Fruit fly (Drosophila melanogaster) whole organism, embryonic: ENCODE results near the gene Inx7.
A peak's percentile ranks its signal among the peaks of the same experiment; 100 is the strongest.

Experiments used
- C15 ChIP-seq: fragments of 200-800 bp; sonication (Bioruptor generic); IDR thresholded peaks from 3 replicates; pipeline ENCODE4 v1.3.6; 2022; ENCODE audit warnings: missing biosample characterization, missing genetic modification characterization
- CG10321 ChIP-seq: fragments of 200-800 bp; sonication (Bioruptor generic); IDR thresholded peaks from 2 replicates; pipeline ENCODE4 v1.3.6; 2022; ENCODE audit warnings: missing biosample characterization, missing genetic modification characterization
- CG11247 ChIP-seq: fragments of 200-800 bp; sonication (Bioruptor generic); IDR thresholded peaks from 2 replicates; pipeline ENCODE4 v1.3.6; 2022; ENCODE audit warnings: missing biosample characterization, missing genetic modification characterization
- CG11456 ChIP-seq: fragments of 200-800 bp; sonication (Bioruptor generic); IDR thresholded peaks from 3 replicates; pipeline ENCODE4 v1.3.6; 2022; ENCODE audit warnings: missing biosample characterization, missing genetic modification characterization
- CG11560 ChIP-seq: fragments of 200-800 bp; sonication (Bioruptor generic); IDR thresholded peaks from 3 replicates; pipeline ENCODE4 v1.3.6; 2022; ENCODE audit warnings: missing biosample characterization, missing genetic modification characterization
- CG12659 ChIP-seq: fragments of 200-800 bp; sonication (Bioruptor generic); optimal IDR thresholded peaks from 3 replicates; lab custom pipeline; 2017; ENCODE audit warnings: mild to moderate bottlenecking, missing biosample characterization, missing genetic modification reagents, missing genetic modification characterization
- CG14667 ChIP-seq: fragments of 200-800 bp; sonication (Bioruptor generic); IDR thresholded peaks from 2 replicates; pipeline ENCODE4 v1.3.6; 2022; ENCODE audit warnings: missing biosample characterization, missing genetic modification characterization
- CG14860 ChIP-seq: fragments of 200-800 bp; sonication (Bioruptor generic); IDR thresholded peaks from 3 replicates; pipeline ENCODE4 v1.3.6; 2022; ENCODE audit warnings: missing biosample characterization, missing genetic modification characterization; ENCODE audit not compliant: partially characterized antibody
- CG15269 ChIP-seq: fragments of 200-800 bp; sonication (Bioruptor generic); optimal IDR thresholded peaks from 2 replicates; lab custom pipeline; 2018; ENCODE audit warnings: missing biosample characterization, mild to moderate bottlenecking, missing genetic modification characterization, moderate library complexity
- CG16813 ChIP-seq: fragments of 200-800 bp; sonication (Bioruptor generic); IDR thresholded peaks from 3 replicates; pipeline ENCODE4 v1.3.6; 2022; ENCODE audit warnings: missing biosample characterization, missing genetic modification characterization; ENCODE audit not compliant: partially characterized antibody
- CG17186 ChIP-seq: fragments of 200-800 bp; sonication (Bioruptor generic); optimal IDR thresholded peaks from 3 replicates; lab custom pipeline; 2017; ENCODE audit warnings: missing biosample characterization, missing genetic modification reagents, missing genetic modification characterization
- CG2889 ChIP-seq: fragments of 200-800 bp; sonication (Bioruptor generic); IDR thresholded peaks from 3 replicates; pipeline ENCODE4 v1.3.6; 2022; ENCODE audit warnings: missing biosample characterization, missing genetic modification characterization
- CG31388 ChIP-seq: fragments of 200-800 bp; sonication (Bioruptor generic); optimal IDR thresholded peaks from 2 replicates; lab custom pipeline; 2016; ENCODE audit warnings: missing biosample characterization, missing genetic modification characterization
- CG3163 ChIP-seq: fragments of 200-800 bp; sonication (Bioruptor generic); optimal IDR thresholded peaks from 3 replicates; lab custom pipeline; 2016; ENCODE audit warnings: missing biosample characterization, missing genetic modification characterization
- CG43689 ChIP-seq: fragments of 200-800 bp; sonication (Bioruptor generic); IDR thresholded peaks from 2 replicates; pipeline ENCODE4 v1.3.6; 2022; ENCODE audit warnings: missing biosample characterization, missing genetic modification characterization
- CG4404 ChIP-seq: fragments of 200-800 bp; sonication (Bioruptor generic); IDR thresholded peaks from 2 replicates; pipeline ENCODE4 v1.3.6; 2022; ENCODE audit warnings: missing biosample characterization, missing genetic modification characterization
- CG4854 ChIP-seq: fragments of 200-800 bp; sonication (Bioruptor generic); optimal IDR thresholded peaks from 2 replicates; lab custom pipeline; 2016; ENCODE audit warnings: missing biosample characterization, missing genetic modification characterization, inconsistent platforms
- CG6654 ChIP-seq: fragments of 200-800 bp; sonication (Bioruptor generic); optimal IDR thresholded peaks from 2 replicates; lab custom pipeline; 2017; ENCODE audit warnings: missing biosample characterization, mild to moderate bottlenecking, missing genetic modification characterization
- CG8281 ChIP-seq: fragments of 200-800 bp; sonication (Bioruptor generic); optimal IDR thresholded peaks from 2 replicates; lab custom pipeline; 2018; ENCODE audit warnings: missing biosample characterization, mild to moderate bottlenecking, missing genetic modification characterization, moderate library complexity
- CG8765 ChIP-seq: fragments of 200-800 bp; sonication (Bioruptor generic); IDR thresholded peaks from 2 replicates; pipeline ENCODE4 v1.3.6; 2022; ENCODE audit warnings: missing biosample characterization, missing genetic modification characterization
- CG9437 ChIP-seq: fragments of 200-800 bp; sonication (Bioruptor generic); optimal IDR thresholded peaks from 2 replicates; lab custom pipeline; 2018; ENCODE audit warnings: missing biosample characterization, mild to moderate bottlenecking, missing genetic modification characterization
- Dad ChIP-seq: fragments of 200-800 bp; sonication (Bioruptor generic); optimal IDR thresholded peaks from 3 replicates; lab custom pipeline; 2016; ENCODE audit warnings: missing biosample characterization, missing genetic modification characterization
- Dll ChIP-seq: fragments of 200-800 bp; sonication (Bioruptor generic); IDR thresholded peaks from 4 replicates; pipeline ENCODE4 v1.3.6; 2022; ENCODE audit warnings: missing biosample characterization, missing genetic modification characterization; ENCODE audit not compliant: partially characterized antibody
- Gug ChIP-seq: fragments of 200-800 bp; sonication (Bioruptor generic); IDR thresholded peaks from 4 replicates; pipeline ENCODE4 v1.3.6; 2022; ENCODE audit warnings: missing biosample characterization, missing genetic modification characterization
- Hmx ChIP-seq: fragments of 200-800 bp; sonication (Bioruptor generic); optimal IDR thresholded peaks from 2 replicates; lab custom pipeline; 2016; ENCODE audit warnings: missing biosample characterization, missing genetic modification characterization
- Hr51 ChIP-seq, 2 experiments: fragments of 200-800 bp; sonication (Bioruptor generic); optimal IDR thresholded peaks; 2 replicates in 1 of 2; 3 replicates in 1 of 2; lab custom pipeline; 2016 to 2018; ENCODE audit warnings: missing biosample characterization in 2 of 2, missing genetic modification characterization in 2 of 2, mild to moderate bottlenecking in 1 of 2, moderate library complexity in 1 of 2
- NC2β ChIP-seq: fragments of 200-800 bp; sonication (Bioruptor generic); optimal IDR thresholded peaks from 2 replicates; lab custom pipeline; 2016; ENCODE audit warnings: missing biosample characterization, missing genetic modification characterization
- Nf-YA ChIP-seq: fragments of 200-800 bp; sonication (Bioruptor generic); IDR thresholded peaks from 2 replicates; pipeline ENCODE4 v1.3.6; 2022; ENCODE audit warnings: missing biosample characterization, missing genetic modification characterization
- NfI ChIP-seq: fragments of 200-800 bp; sonication (Bioruptor generic); optimal IDR thresholded peaks from 3 replicates; lab custom pipeline; 2018; ENCODE audit warnings: missing biosample characterization, mild to moderate bottlenecking, missing genetic modification characterization, moderate library complexity
- Optix ChIP-seq: fragments of 200-800 bp; sonication (Bioruptor generic); IDR thresholded peaks from 3 replicates; pipeline ENCODE4 v1.3.6; 2022; ENCODE audit warnings: missing biosample characterization, missing genetic modification characterization
- Sox100B ChIP-seq: fragments of 200-800 bp; sonication (Bioruptor generic); optimal IDR thresholded peaks from 3 replicates; lab custom pipeline; 2018; ENCODE audit warnings: missing biosample characterization, mild to moderate bottlenecking, missing genetic modification characterization
- Sox102F ChIP-seq: fragments of 200-800 bp; sonication (Bioruptor generic); optimal IDR thresholded peaks from 2 replicates; lab custom pipeline; 2018; ENCODE audit warnings: missing biosample characterization, mild to moderate bottlenecking, missing genetic modification characterization, moderate library complexity
- Ssrp ChIP-seq: fragments of 200-800 bp; sonication (Bioruptor generic); optimal IDR thresholded peaks from 2 replicates; lab custom pipeline; 2018; ENCODE audit warnings: missing biosample characterization, mild to moderate bottlenecking, missing genetic modification characterization, moderate library complexity
- TFAM ChIP-seq: fragments of 200-800 bp; sonication (Bioruptor generic); optimal IDR thresholded peaks from 2 replicates; lab custom pipeline; 2017; ENCODE audit warnings: missing biosample characterization, missing genetic modification characterization, inconsistent platforms
- Xbp1 ChIP-seq: fragments of 200-800 bp; sonication (Bioruptor generic); optimal IDR thresholded peaks from 3 replicates; lab custom pipeline; 2016; ENCODE audit warnings: missing biosample characterization, mild to moderate bottlenecking, missing genetic modification characterization
- aop ChIP-seq: fragments of 200-800 bp; sonication (Bioruptor generic); IDR thresholded peaks from 2 replicates; pipeline ENCODE4 v1.3.6; 2022; ENCODE audit warnings: missing biosample characterization, missing genetic modification characterization
- chif ChIP-seq, 2 experiments: fragments of 200-800 bp; sonication (Bioruptor generic); optimal IDR thresholded peaks; 3 replicates each; lab custom pipeline; 2016; ENCODE audit warnings: missing biosample characterization in 2 of 2, missing genetic modification characterization in 2 of 2
- eve ChIP-seq, 2 experiments: fragments of >200 bp; optimal IDR thresholded peaks; 2 replicates each; lab custom pipeline; 2017; ENCODE audit warnings: missing biosample characterization in 2 of 2, missing genetic modification characterization in 2 of 2
- gsb ChIP-seq: fragments of 200-800 bp; sonication (Bioruptor generic); IDR thresholded peaks from 2 replicates; pipeline ENCODE4 v1.3.6; 2022; ENCODE audit warnings: missing biosample characterization, missing genetic modification characterization
- ind ChIP-seq: fragments of 200-800 bp; sonication (Bioruptor generic); optimal IDR thresholded peaks from 3 replicates; lab custom pipeline; 2016; ENCODE audit warnings: missing biosample characterization, missing genetic modification characterization
- jigr1 ChIP-seq: fragments of 200-800 bp; sonication (Bioruptor generic); IDR thresholded peaks from 3 replicates; pipeline ENCODE4 v1.3.6; 2022; ENCODE audit warnings: missing biosample characterization, missing genetic modification characterization
- kah ChIP-seq: fragments of 200-800 bp; sonication (Bioruptor generic); optimal IDR thresholded peaks from 2 replicates; lab custom pipeline; 2018; ENCODE audit warnings: missing biosample characterization, mild to moderate bottlenecking, missing genetic modification characterization
- pros ChIP-seq: fragments of 200-800 bp; sonication (Bioruptor generic); optimal IDR thresholded peaks from 3 replicates; lab custom pipeline; 2019; ENCODE audit warnings: missing biosample characterization, mild to moderate bottlenecking, missing genetic modification characterization, moderate library complexity
- slbo ChIP-seq: fragments of 200-800 bp; sonication (Bioruptor generic); IDR thresholded peaks from 2 replicates; pipeline ENCODE4 v1.3.6; 2022; ENCODE audit warnings: missing biosample characterization, missing genetic modification characterization
- stwl ChIP-seq: fragments of 200-800 bp; sonication (Bioruptor generic); optimal IDR thresholded peaks from 3 replicates; lab custom pipeline; 2018; ENCODE audit warnings: missing biosample characterization, mild to moderate bottlenecking, missing genetic modification characterization, moderate library complexity
- twi ChIP-seq: fragments of 200-800 bp; optimal IDR thresholded peaks from 2 replicates; lab custom pipeline; 2019; ENCODE audit warnings: missing biosample characterization, mild to moderate bottlenecking, missing genetic modification characterization, moderate library complexity
- tx ChIP-seq: fragments of 200-800 bp; sonication (Bioruptor generic); optimal IDR thresholded peaks from 2 replicates; lab custom pipeline; 2016; ENCODE audit warnings: missing biosample characterization, missing genetic modification characterization
- yki ChIP-seq: fragments of >200 bp; optimal IDR thresholded peaks from 3 replicates; lab custom pipeline; 2018
- zfh2 ChIP-seq: fragments of 200-800 bp; sonication (Bioruptor generic); optimal IDR thresholded peaks from 2 replicates; lab custom pipeline; 2016; ENCODE audit warnings: missing biosample characterization, missing genetic modification characterization

Inx7 gene

DNA sequence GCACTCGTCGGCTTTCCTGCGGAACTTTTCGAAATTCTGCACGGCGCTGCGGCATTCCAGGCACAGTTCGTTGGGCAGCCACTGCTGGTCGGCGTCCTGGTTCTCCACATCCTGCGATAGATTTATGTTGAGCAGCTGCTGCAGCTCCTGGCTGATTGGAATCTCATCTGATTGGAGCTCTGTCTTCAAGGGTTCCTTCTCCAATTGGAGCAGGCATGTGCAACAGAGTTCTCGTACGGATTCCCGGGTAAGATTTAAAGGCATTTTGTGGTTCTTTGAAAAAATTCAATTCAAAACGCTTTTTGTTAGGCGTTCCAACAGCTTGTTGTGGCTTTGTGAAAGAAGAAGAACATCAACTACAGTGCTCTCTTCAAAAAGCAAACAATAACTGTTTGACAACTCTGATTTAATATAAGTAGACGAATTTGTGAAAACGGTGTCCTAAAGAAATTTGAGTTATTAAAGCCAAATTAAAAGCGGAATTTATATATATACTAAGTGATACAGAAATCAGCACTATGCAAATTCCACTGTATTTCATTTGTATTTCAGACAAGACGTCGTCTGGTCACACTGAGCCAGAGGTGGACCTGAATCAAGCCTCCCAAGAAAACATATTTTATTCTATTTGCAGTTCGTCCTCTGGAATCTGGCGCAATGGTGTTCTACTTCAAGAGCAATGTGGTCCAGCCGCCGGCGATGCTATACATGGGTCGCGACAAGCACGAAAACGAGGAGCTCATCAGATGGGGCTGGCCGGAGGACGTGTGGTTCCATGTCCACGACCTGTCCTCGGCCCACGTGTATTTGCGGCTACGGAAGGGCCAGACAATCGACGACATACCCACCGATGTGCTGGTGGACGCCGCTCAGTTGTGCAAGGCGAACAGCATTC, 20.2 kb upstream of the Inx7 start, which contains the start of the genes CG3032 and CG4593 (continued):
- TF ChIP-seq CG31388: peak; percentile 56
- peak; percentile 47 for TF ChIP-seq Sox100B (GFP tag; lab: Kevin White, UChicago)
- peak; percentile 65; the same call in 2 of the 3 replicates for TF ChIP-seq jigr1 (GFP tag; lab: Robert Waterston, UW)
- peak; percentile 53 for TF ChIP-seq CG9437 (GFP tag; lab: Kevin White, UChicago)
- no peak for TF ChIP-seq eve (GFP tag; optimal IDR thresholded peaks at IDR 0.05; lab: Kevin White, UChicago)
- peak; percentile 85 for TF ChIP-seq Sox102F (GFP tag; lab: Kevin White, UChicago)
- TF ChIP-seq CG11456 (GFP tag; lab: Robert Waterston, UW): peak; percentile 87
- peak; percentile 56 for TF ChIP-seq Hmx (GFP tag; lab: Kevin White, UChicago)
- 0 out of 2 replicates have a peak, but pooled peaks have one; percentile 49 for TF ChIP-seq CG10321 (GFP tag; lab: Robert Waterston, UW)
- peak; percentile 44 for TF ChIP-seq CG6654 (GFP tag; lab: Kevin White, UChicago)
- peak; percentile 68; the same call in 2 of the 3 replicates for TF ChIP-seq Optix (GFP tag; lab: Robert Waterston, UW)
- peak; percentile 61 for TF ChIP-seq CG4854 (GFP tag; lab: Kevin White, UChicago)
- TF ChIP-seq zfh2 (GFP tag; lab: Kevin White, UChicago): peak; percentile 83
- peak; percentile 70 for TF ChIP-seq CG43689 (GFP tag; lab: Robert Waterston, UW)
- TF ChIP-seq gsb: peak; percentile 87
- peak; percentile 81 for TF ChIP-seq CG12659 (GFP tag; lab: Kevin White, UChicago)
- TF ChIP-seq CG11560: peak; percentile 69; the same call in 2 of the 3 replicates
- peak; percentile 87 for TF ChIP-seq ind (GFP tag; lab: Kevin White, UChicago)
- peak; percentile 96 for TF ChIP-seq slbo (GFP tag; lab: Robert Waterston, UW)
- peak; percentile 68 for TF ChIP-seq Ssrp (tag; lab: Kevin White, UChicago)
- peak; percentile 75; the same call in 1 of the 2 replicates for TF ChIP-seq CG8765
- TF ChIP-seq Dll: no peak
- TF ChIP-seq yki (lab: Kevin White, UChicago): no peak
- TF ChIP-seq CG3163 (GFP tag; lab: Kevin White, UChicago): peak; percentile 40
- peak; percentile 49 for TF ChIP-seq CG17186 (GFP tag; lab: Kevin White, UChicago)
- peak; percentile 87 for TF ChIP-seq CG2889 (GFP tag; lab: Robert Waterston, UW)
- TF ChIP-seq CG11247 (GFP tag; lab: Robert Waterston, UW): peak; percentile 87
- TF ChIP-seq kah: no peak
- TF ChIP-seq pros: no peak
- no peak for TF ChIP-seq TFAM
- TF ChIP-seq twi: peak; percentile 29
- peak; percentile 80 for TF ChIP-seq NfI (GFP tag; lab: Kevin White, UChicago)
- peak; percentile 89 for TF ChIP-seq Gug (GFP tag; lab: Robert Waterston, UW)
- TF ChIP-seq C15: peak; percentile 73; the same call in 2 of the 3 replicates
- TF ChIP-seq aop (GFP tag; lab: Robert Waterston, UW): no peak
- TF ChIP-seq Dad: peak; percentile 33
- peak; percentile 77 for TF ChIP-seq tx (GFP tag; lab: Kevin White, UChicago)
- TF ChIP-seq CG15269 (tag; lab: Kevin White, UChicago): peak; percentile 81
- peak; percentile 59 to 80 for TF ChIP-seq Hr51 (GFP tag; optimal IDR thresholded peaks at IDR 0.05; lab: Kevin White, UChicago)
- TF ChIP-seq Xbp1 (GFP tag; lab: Kevin White, UChicago): peak; percentile 87
- TF ChIP-seq chif (GFP tag; optimal IDR thresholded peaks at IDR 0.05; lab: Kevin White, UChicago): peak; percentile 48 to 71
- peak; percentile 15 for TF ChIP-seq CG8281
- TF ChIP-seq CG14667 (GFP tag; lab: Robert Waterston, UW): peak; percentile 81
- peak; percentile 67 for TF ChIP-seq NC2β (GFP tag; lab: Kevin White, UChicago)
- peak; percentile 77; the same call in 1 of the 2 replicates for TF ChIP-seq Nf-YA (GFP tag; lab: Robert Waterston, UW)
- peak; percentile 76 for TF ChIP-seq CG4404
- TF ChIP-seq CG16813 (GFP tag; lab: Robert Waterston, UW): no peak
- no peak for TF ChIP-seq CG14860 (GFP tag; lab: Robert Waterston, UW)
- TF ChIP-seq stwl (tag; lab: Kevin White, UChicago): peak; percentile 41
